Fruit fly (Drosophila melanogaster) whole organism, embryonic: ENCODE data around the gene Hecw.

Experiments
- Bgb ChIP-seq: fragments of 200-800 bp; sonication (Bioruptor generic); IDR thresholded peaks from 2 replicates; pipeline ENCODE4 v1.3.6; 2022; ENCODE audit warnings: missing biosample characterization, missing genetic modification characterization; ENCODE audit not compliant: partially characterized antibody
- CG10147 ChIP-seq: fragments of 200-800 bp; sonication (Bioruptor generic); optimal IDR thresholded peaks from 2 replicates; lab custom pipeline; 2019; ENCODE audit warnings: missing biosample characterization, mild to moderate bottlenecking, missing genetic modification characterization, moderate library complexity
- CG1024 ChIP-seq: fragments of 200-800 bp; sonication (Bioruptor generic); IDR thresholded peaks from 2 replicates; pipeline ENCODE4 v1.3.6; 2022; ENCODE audit warnings: missing biosample characterization, missing genetic modification characterization
- CG10543 ChIP-seq: fragments of 200-800 bp; sonication (Bioruptor generic); optimal IDR thresholded peaks from 3 replicates; lab custom pipeline; 2017; ENCODE audit warnings: missing biosample characterization, mild to moderate bottlenecking, missing genetic modification characterization, moderate library complexity
- CG11456 ChIP-seq: fragments of 200-800 bp; sonication (Bioruptor generic); IDR thresholded peaks from 3 replicates; pipeline ENCODE4 v1.3.6; 2022; ENCODE audit warnings: missing biosample characterization, missing genetic modification characterization
- CG12219 ChIP-seq: fragments of 200-800 bp; sonication (Bioruptor generic); optimal IDR thresholded peaks from 3 replicates; lab custom pipeline; 2018; ENCODE audit warnings: missing biosample characterization, mild to moderate bottlenecking, missing genetic modification characterization
- CG12942 ChIP-seq: fragments of 200-800 bp; sonication (Bioruptor generic); optimal IDR thresholded peaks from 3 replicates; lab custom pipeline; 2016; ENCODE audit warnings: missing biosample characterization, missing genetic modification characterization
- CG13424 ChIP-seq: fragments of 200-800 bp; sonication (Bioruptor generic); optimal IDR thresholded peaks from 2 replicates; lab custom pipeline; 2019; ENCODE audit warnings: missing biosample characterization, mild to moderate bottlenecking, missing genetic modification characterization, moderate library complexity
- CG13775 ChIP-seq: fragments of 200-800 bp; sonication (Bioruptor generic); optimal IDR thresholded peaks from 3 replicates; lab custom pipeline; 2017; ENCODE audit warnings: missing biosample characterization, mild to moderate bottlenecking, missing genetic modification characterization
- CG17912 ChIP-seq: fragments of 200-800 bp; sonication (Bioruptor generic); optimal IDR thresholded peaks from 2 replicates; lab custom pipeline; 2018; ENCODE audit warnings: missing biosample characterization, mild to moderate bottlenecking, missing genetic modification characterization
- CG1832 ChIP-seq: fragments of 200-800 bp; sonication (Bioruptor generic); optimal IDR thresholded peaks from 2 replicates; lab custom pipeline; 2017; ENCODE audit warnings: missing biosample characterization, mild to moderate bottlenecking, missing genetic modification characterization, inconsistent platforms
- CG2120 ChIP-seq: fragments of 200-800 bp; sonication (Bioruptor generic); optimal IDR thresholded peaks from 3 replicates; lab custom pipeline; 2016; ENCODE audit warnings: missing biosample characterization, missing genetic modification characterization
- CG2875 ChIP-seq: fragments of 200-800 bp; sonication (Bioruptor generic); optimal IDR thresholded peaks from 2 replicates; lab custom pipeline; 2017; ENCODE audit warnings: missing biosample characterization, mild to moderate bottlenecking, missing genetic modification characterization, missing genetic modification reagents
- CG30431 ChIP-seq: fragments of 200-800 bp; sonication (Bioruptor generic); optimal IDR thresholded peaks from 2 replicates; lab custom pipeline; 2017; ENCODE audit warnings: missing biosample characterization, missing genetic modification characterization
- CG31441 ChIP-seq: fragments of 200-800 bp; sonication (Bioruptor generic); IDR thresholded peaks from 2 replicates; pipeline ENCODE4 v1.3.6; 2022; ENCODE audit warnings: missing biosample characterization, missing genetic modification characterization
- CG42726 ChIP-seq: fragments of 200-800 bp; sonication (Bioruptor generic); IDR thresholded peaks from 2 replicates; pipeline ENCODE4 v1.3.6; 2022; ENCODE audit warnings: missing biosample characterization, missing genetic modification characterization; ENCODE audit not compliant: partially characterized antibody
- CG4820 ChIP-seq: fragments of 200-800 bp; sonication (Bioruptor generic); optimal IDR thresholded peaks from 3 replicates; lab custom pipeline; 2016; ENCODE audit warnings: missing biosample characterization, missing genetic modification characterization
- CG7556 ChIP-seq: fragments of 200-800 bp; sonication (Bioruptor generic); optimal IDR thresholded peaks from 2 replicates; lab custom pipeline; 2017; ENCODE audit warnings: missing biosample characterization, mild to moderate bottlenecking, missing genetic modification characterization
- CG8290 ChIP-seq, 3 experiments: fragments of 200-800 bp; sonication (Bioruptor generic); optimal IDR thresholded peaks; 2 replicates each; lab custom pipeline; 2016 to 2019; ENCODE audit warnings: missing biosample characterization in 3 of 3, missing genetic modification characterization in 3 of 3, mild to moderate bottlenecking in 2 of 3, moderate library complexity in 1 of 3
- CG8388 ChIP-seq: fragments of 200-800 bp; sonication (Bioruptor generic); optimal IDR thresholded peaks from 2 replicates; lab custom pipeline; 2019; ENCODE audit warnings: missing biosample characterization, mild to moderate bottlenecking, missing genetic modification characterization, moderate library complexity
- CG9609 ChIP-seq: fragments of 200-800 bp; sonication (Bioruptor generic); optimal IDR thresholded peaks from 3 replicates; lab custom pipeline; 2016; ENCODE audit warnings: missing biosample characterization, missing genetic modification characterization
- CG9876 ChIP-seq: fragments of 200-800 bp; sonication (Bioruptor generic); optimal IDR thresholded peaks from 2 replicates; lab custom pipeline; 2016; ENCODE audit warnings: missing biosample characterization, missing genetic modification characterization
- CHES-1-like ChIP-seq: fragments of 200-800 bp; sonication (Bioruptor generic); optimal IDR thresholded peaks from 2 replicates; lab custom pipeline; 2016; ENCODE audit warnings: missing biosample characterization, missing genetic modification characterization
- E2f1 ChIP-seq: fragments of 200-800 bp; sonication (Bioruptor generic); IDR thresholded peaks from 2 replicates; pipeline ENCODE4 v1.3.6; 2022; ENCODE audit warnings: missing biosample characterization, missing genetic modification characterization
- Fer3 ChIP-seq: fragments of 200-800 bp; sonication (Bioruptor generic); optimal IDR thresholded peaks from 2 replicates; lab custom pipeline; 2018; ENCODE audit warnings: missing biosample characterization, mild to moderate bottlenecking, missing genetic modification characterization, moderate library complexity
- Gsc ChIP-seq: fragments of 200-800 bp; sonication (Bioruptor generic); IDR thresholded peaks from 2 replicates; pipeline ENCODE4 v1.3.6; 2022; ENCODE audit warnings: missing biosample characterization, missing genetic modification characterization
- H2.0 ChIP-seq: fragments of 200-800 bp; sonication (Bioruptor generic); IDR thresholded peaks from 2 replicates; pipeline ENCODE4 v1.3.6; 2022; ENCODE audit warnings: missing biosample characterization, missing genetic modification characterization
- HHEX ChIP-seq: fragments of 200-800 bp; sonication (Bioruptor generic); optimal IDR thresholded peaks from 3 replicates; lab custom pipeline; 2017; ENCODE audit warnings: missing biosample characterization, mild to moderate bottlenecking, missing genetic modification characterization, missing genetic modification reagents
- Jarid2 ChIP-seq: fragments of 200-800 bp; sonication (Bioruptor generic); optimal IDR thresholded peaks from 3 replicates; lab custom pipeline; 2017; ENCODE audit warnings: mild to moderate bottlenecking, missing biosample characterization, missing genetic modification reagents, missing genetic modification characterization
- Lhr ChIP-seq: fragments of 200-800 bp; sonication (Bioruptor generic); optimal IDR thresholded peaks from 3 replicates; lab custom pipeline; 2017; ENCODE audit warnings: mild to moderate bottlenecking, missing biosample characterization, missing genetic modification reagents, missing genetic modification characterization
- Mad ChIP-seq: fragments of 200-800 bp; sonication (Bioruptor generic); optimal IDR thresholded peaks from 2 replicates; lab custom pipeline; 2016; ENCODE audit warnings: missing biosample characterization, missing genetic modification characterization
- Oaz ChIP-seq: fragments of 200-800 bp; sonication (Bioruptor generic); IDR thresholded peaks from 2 replicates; pipeline ENCODE4 v1.3.6; 2022; ENCODE audit warnings: missing biosample characterization, missing genetic modification characterization
- Rfx ChIP-seq: fragments of 200-800 bp; sonication (Bioruptor generic); IDR thresholded peaks from 2 replicates; pipeline ENCODE4 v1.3.6; 2022; ENCODE audit warnings: missing biosample characterization, missing genetic modification characterization
- abd-A ChIP-seq: fragments of 200-800 bp; sonication (Bioruptor generic); optimal IDR thresholded peaks from 3 replicates; lab custom pipeline; 2019; ENCODE audit warnings: missing biosample characterization, mild to moderate bottlenecking, missing genetic modification characterization, moderate library complexity
- caup ChIP-seq: fragments of 200-800 bp; sonication (Bioruptor generic); optimal IDR thresholded peaks from 3 replicates; lab custom pipeline; 2017; ENCODE audit warnings: missing biosample characterization, mild to moderate bottlenecking, missing genetic modification characterization, moderate library complexity; ENCODE audit not compliant: severe bottlenecking
- corto ChIP-seq: fragments of 200-800 bp; sonication (Bioruptor generic); optimal IDR thresholded peaks from 2 replicates; lab custom pipeline; 2016; ENCODE audit warnings: missing biosample characterization, mild to moderate bottlenecking, missing genetic modification characterization, moderate library complexity
- danr ChIP-seq: fragments of 200-800 bp; sonication (Bioruptor generic); IDR thresholded peaks from 2 replicates; pipeline ENCODE4 v1.3.6; 2022; ENCODE audit warnings: missing biosample characterization, missing genetic modification characterization
- dm ChIP-seq: fragments of 200-800 bp; sonication (Bioruptor generic); optimal IDR thresholded peaks from 3 replicates; lab custom pipeline; 2016; ENCODE audit warnings: missing biosample characterization, missing genetic modification characterization
- esg ChIP-seq: fragments of 200-800 bp; sonication (Bioruptor generic); conservative IDR thresholded peaks from 2 replicates; pipeline ENCODE4 v1.3.6; 2022; ENCODE audit warnings: missing biosample characterization, missing genetic modification characterization
- gem ChIP-seq: fragments of 200-800 bp; sonication (Bioruptor generic); optimal IDR thresholded peaks from 2 replicates; lab custom pipeline; 2019; ENCODE audit warnings: missing biosample characterization, mild to moderate bottlenecking, missing genetic modification characterization, moderate library complexity
- knrl ChIP-seq: fragments of 200-800 bp; sonication (Bioruptor generic); IDR thresholded peaks from 3 replicates; pipeline ENCODE4 v1.3.6; 2022; ENCODE audit warnings: missing biosample characterization, missing genetic modification characterization; ENCODE audit not compliant: partially characterized antibody
- maf-S ChIP-seq: fragments of 200-800 bp; sonication (Bioruptor generic); optimal IDR thresholded peaks from 2 replicates; lab custom pipeline; 2016; ENCODE audit warnings: missing biosample characterization, missing genetic modification characterization
- nom ChIP-seq: fragments of 200-800 bp; sonication (Bioruptor generic); optimal IDR thresholded peaks from 2 replicates; lab custom pipeline; 2017; ENCODE audit warnings: missing biosample characterization, missing genetic modification characterization, mild to moderate bottlenecking, moderate library complexity, missing genetic modification reagents
- otp ChIP-seq: fragments of 200-800 bp; sonication (Bioruptor generic); IDR thresholded peaks from 3 replicates; pipeline ENCODE4, ENCODE4 v1.3.6; 2022; ENCODE audit warnings: missing biosample characterization, missing genetic modification characterization
- p53 ChIP-seq: fragments of 200-800 bp; sonication (Bioruptor generic); optimal IDR thresholded peaks from 2 replicates; lab custom pipeline; 2016; ENCODE audit warnings: missing biosample characterization, missing genetic modification characterization
- pan ChIP-seq, 4 experiments: fragments of >200 bp in 3 of 4; fragments of 200-800 bp in 1 of 4; sonication (Bioruptor generic) in 1 of 4; optimal IDR thresholded peaks in 3 of 4; IDR thresholded peaks in 1 of 4; 2 replicates each; pipeline versions ENCODE4 v1.3.6 to Lab custom; 2017 to 2022; ENCODE audit warnings: missing biosample characterization in 2 of 4, missing genetic modification characterization in 2 of 4, mixed read lengths in 1 of 4
- sna ChIP-seq: fragments of 200-800 bp; sonication (Bioruptor generic); IDR thresholded peaks from 2 replicates; pipeline ENCODE4 v1.3.6; 2022; ENCODE audit warnings: missing biosample characterization, missing genetic modification characterization; ENCODE audit not compliant: partially characterized antibody
- sqz ChIP-seq: fragments of 200-800 bp; sonication (Bioruptor generic); optimal IDR thresholded peaks from 3 replicates; lab custom pipeline; 2018; ENCODE audit warnings: missing biosample characterization, mild to moderate bottlenecking, missing genetic modification characterization
- unpg ChIP-seq: fragments of 200-800 bp; sonication (Bioruptor generic); optimal IDR thresholded peaks from 3 replicates; lab custom pipeline; 2018; ENCODE audit warnings: missing biosample characterization, mild to moderate bottlenecking, missing genetic modification characterization, moderate library complexity

The Hecw gene

DNA sequence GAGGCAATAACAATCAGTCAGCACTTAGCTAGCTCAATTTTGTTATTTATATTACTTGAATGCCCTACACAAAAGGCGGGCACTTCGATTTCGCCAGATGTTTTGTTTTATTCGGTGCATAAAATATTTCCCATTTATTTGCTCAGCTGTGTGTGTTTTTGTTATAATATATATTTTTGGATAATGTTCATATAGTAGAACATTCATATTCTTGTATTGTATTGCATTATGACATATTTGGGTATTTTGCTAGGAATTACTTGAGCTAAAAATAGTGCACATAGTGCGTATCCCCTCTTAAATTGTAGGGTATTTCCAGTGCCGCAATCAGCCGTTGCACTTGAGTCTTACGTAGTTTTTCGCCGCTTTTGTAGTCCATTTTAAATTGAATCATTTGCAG, 18.8 kb upstream of the Hecw start (continued):
- peak; percentile 64 for TF ChIP-seq CG13424 (tag; lab: Kevin White, UChicago)
- no peak for TF ChIP-seq sna (GFP tag; lab: Robert Waterston, UW)
- peak; percentile 52 for TF ChIP-seq unpg
- TF ChIP-seq Gsc = no peak
- peak; percentile 50 for TF ChIP-seq CG31441 (GFP tag; lab: Robert Waterston, UW)
- TF ChIP-seq otp (GFP tag; lab: Robert Waterston, UW) = no peak
- TF ChIP-seq CG10147 (GFP tag; lab: Kevin White, UChicago) = peak; percentile 45
- TF ChIP-seq corto = peak; percentile 45
- TF ChIP-seq CG10543 (GFP tag; lab: Kevin White, UChicago) = no peak
- peak; percentile 51 for TF ChIP-seq CG12219 (GFP tag; lab: Kevin White, UChicago)
- no peak for TF ChIP-seq CG17912 (GFP tag; lab: Kevin White, UChicago)
- TF ChIP-seq Rfx (GFP tag; lab: Robert Waterston, UW) = peak; percentile 52
- no peak for TF ChIP-seq CHES-1-like (GFP tag; lab: Kevin White, UChicago)
- TF ChIP-seq CG8388 (GFP tag; lab: Kevin White, UChicago) = peak; percentile 37
- no peak for TF ChIP-seq pan (optimal IDR thresholded peaks at IDR 0.05; lab: Kevin White, UChicago)
- peak in 1 of 2 experiments; percentile 57 for TF ChIP-seq pan (GFP tag; optimal IDR thresholded peaks at IDR 0.05 in 1 of 2, IDR thresholded peaks at IDR 0.05 in 1 of 2)
- peak; percentile 6 for TF ChIP-seq CG13775 (GFP tag; lab: Kevin White, UChicago)
- TF ChIP-seq p53 (GFP tag; lab: Kevin White, UChicago) = no peak
- no peak for TF ChIP-seq CG12942 (GFP tag; lab: Kevin White, UChicago)
- no peak for TF ChIP-seq Jarid2 (GFP tag; lab: Kevin White, UChicago)
- TF ChIP-seq CG7556 = peak; percentile 47
- TF ChIP-seq HHEX (GFP tag; lab: Kevin White, UChicago) = peak; percentile 45
- TF ChIP-seq maf-S (GFP tag; lab: Kevin White, UChicago) = no peak
- TF ChIP-seq nom (GFP tag; lab: Kevin White, UChicago) = no peak
- TF ChIP-seq Fer3 (tag; lab: Kevin White, UChicago) = peak; percentile 45
- TF ChIP-seq CG2875 (GFP tag; lab: Kevin White, UChicago) = no peak
- TF ChIP-seq E2f1 (GFP tag; lab: Robert Waterston, UW) = 0 out of 2 replicates have a peak, but pooled peaks have one; percentile 18
- TF ChIP-seq esg (GFP tag; lab: Robert Waterston, UW) = peak; percentile 29; the same call in 1 of the 2 replicates
- no peak for TF ChIP-seq abd-A
- peak; percentile 32; the same call in 1 of the 2 replicates for TF ChIP-seq H2.0 (GFP tag; lab: Robert Waterston, UW)
- no peak for TF ChIP-seq Mad
- TF ChIP-seq danr = no peak
- no peak for TF ChIP-seq CG1832
- TF ChIP-seq dm (GFP tag; lab: Kevin White, UChicago) = no peak
- no peak for TF ChIP-seq CG11456 (GFP tag; lab: Robert Waterston, UW)
- no peak for TF ChIP-seq CG1024
- no peak for TF ChIP-seq CG8290 (GFP tag; optimal IDR thresholded peaks at IDR 0.05; lab: Kevin White, UChicago)
- peak in 1 of 2 experiments; percentile 14 for TF ChIP-seq CG8290 (tag; optimal IDR thresholded peaks at IDR 0.05; lab: Kevin White, UChicago)
- peak; percentile 76 for TF ChIP-seq gem (tag; lab: Kevin White, UChicago)
- TF ChIP-seq knrl (GFP tag; lab: Robert Waterston, UW) = no peak
- no peak for TF ChIP-seq CG30431 (GFP tag; lab: Kevin White, UChicago)
- no peak for TF ChIP-seq CG9609
- TF ChIP-seq CG2120 (GFP tag; lab: Kevin White, UChicago) = peak; percentile 56
- TF ChIP-seq sqz = no peak
- TF ChIP-seq CG42726 (GFP tag; lab: Robert Waterston, UW) = no peak
- TF ChIP-seq CG4820 (GFP tag; lab: Kevin White, UChicago) = no peak
- TF ChIP-seq Bgb (GFP tag; lab: Robert Waterston, UW) = no peak
- no peak for TF ChIP-seq Lhr (GFP tag; lab: Kevin White, UChicago)
- peak; percentile 38 for TF ChIP-seq caup (GFP tag; lab: Kevin White, UChicago)
- TF ChIP-seq CG9876 = no peak
- no peak for TF ChIP-seq Oaz
